Worm (Caenorhabditis elegans): ENCODE results near the gene C34D4.2.

DNA sequence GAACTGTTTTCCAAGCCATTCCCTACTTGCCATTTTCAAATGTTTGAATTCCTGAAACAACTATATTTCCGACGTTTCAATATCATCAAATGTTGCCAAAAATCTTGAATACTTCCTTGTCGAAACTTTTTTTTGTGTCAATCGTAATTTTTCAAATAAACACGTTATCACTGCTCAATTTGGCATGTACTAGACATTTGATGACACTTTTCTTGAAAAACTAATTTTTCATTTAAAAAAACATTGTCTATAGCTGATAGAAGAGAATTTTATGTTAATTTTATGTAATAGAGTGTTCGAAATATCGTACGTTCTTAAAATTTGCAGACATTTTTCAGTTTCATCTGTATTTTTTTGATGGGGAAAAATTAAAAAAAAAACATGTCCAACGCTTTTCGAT, 28.4 kb downstream of the C34D4.2 start:
- TF ChIP-seq elt-3 (tag; optimal IDR thresholded peaks at IDR 0.05) (no peak), skn-1 (tag; optimal IDR thresholded peaks at IDR 0.05) (no peak), unc-62 (GFP tag; optimal IDR thresholded peaks at IDR 0.05) (no peak), ztf-4 (tag; optimal IDR thresholded peaks at IDR 0.05) (no peak), lsy-2 (tag; optimal IDR thresholded peaks at IDR 0.05) (no peak)

All from whole organism, L2 larva.